Fruit fly (Drosophila melanogaster): ENCODE data around the gene CG32026.

DNA sequence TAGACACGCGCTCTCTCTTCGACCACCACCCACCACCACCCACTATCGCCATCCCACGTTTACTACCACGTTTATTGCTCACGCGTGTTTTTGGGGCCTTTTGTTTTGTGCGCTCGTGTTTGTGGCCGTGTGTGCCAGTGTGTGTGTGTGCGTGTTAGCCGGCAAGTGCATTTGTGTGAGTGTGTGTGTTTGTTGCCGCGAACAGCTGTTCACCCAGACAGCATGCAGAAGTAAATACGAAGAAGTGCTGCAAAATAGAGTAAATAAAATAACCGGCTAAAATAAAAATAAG lies 8.4 kb upstream of the CG32026 start:
- TF ChIP-seq psq (optimal IDR thresholded peaks at IDR 0.05), result no peak
- TF ChIP-seq Sin3A (optimal IDR thresholded peaks at IDR 0.05), result no peak
- TF ChIP-seq ttk (optimal IDR thresholded peaks at IDR 0.05), result no peak
- no peak for TF ChIP-seq insv (optimal IDR thresholded peaks at IDR 0.05)
- no peak for TF ChIP-seq Myc (optimal IDR thresholded peaks at IDR 0.05)
- no peak for TF ChIP-seq h (optimal IDR thresholded peaks at IDR 0.05)
